Fruit fly (Drosophila melanogaster): ENCODE measurements around the gene Nup154.
A peak's percentile ranks its signal among the peaks of the same experiment; 100 is the strongest.

DNA sequence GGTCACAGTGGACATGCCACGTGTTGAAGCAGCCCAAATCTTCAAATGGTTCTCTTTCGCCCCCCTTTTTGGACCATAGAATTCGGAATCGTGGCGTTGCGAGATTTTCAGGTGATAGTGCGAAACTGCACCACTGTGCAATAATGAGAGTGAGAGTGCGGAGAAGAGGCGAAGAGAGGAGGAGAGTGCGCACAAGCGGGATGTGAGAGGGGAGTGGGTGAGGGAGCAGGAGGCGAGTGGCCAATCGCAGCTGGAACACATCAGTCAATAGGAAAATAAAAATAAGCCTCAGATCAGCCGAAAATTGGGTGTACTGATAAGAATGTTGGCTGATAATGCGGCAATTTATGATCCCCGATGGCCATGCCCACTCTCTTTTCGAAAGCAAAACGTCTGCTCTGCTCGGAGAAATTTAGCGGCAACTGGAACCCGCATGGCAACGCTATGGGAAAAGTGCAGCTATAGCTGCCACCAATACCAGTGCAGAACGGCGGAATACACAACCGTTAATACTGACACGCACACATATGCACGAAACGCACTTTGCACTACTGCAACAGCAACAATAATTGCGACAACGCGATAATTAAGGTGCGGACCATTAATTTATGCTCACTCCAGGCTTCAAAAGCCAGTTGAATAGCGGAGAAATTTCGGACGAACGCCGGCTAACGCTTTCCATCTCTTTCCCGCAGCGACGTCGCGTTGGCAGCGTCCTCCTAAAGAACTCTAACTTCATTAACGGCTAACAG is 37.2 kb upstream of the Nup154 start:
- TF ChIP-seq tx (GFP tag; optimal IDR thresholded peaks at IDR 0.05) (peak; percentile 4), CG42726 (GFP tag; IDR thresholded peaks at IDR 0.05; ENCODE audit: partially characterized antibody) (0 out of 2 replicates have a peak, but pooled peaks have one; percentile 40), CkIIα-i1 (GFP tag; IDR thresholded peaks at IDR 0.05) (no peak), wdn (GFP tag; IDR thresholded peaks at IDR 0.05) (no peak), CG13123 (GFP tag; optimal IDR thresholded peaks at IDR 0.05) (no peak), sob (GFP tag; IDR thresholded peaks at IDR 0.05) (no peak), CG8281 (tag; optimal IDR thresholded peaks at IDR 0.05) (no peak), sr (GFP tag; IDR thresholded peaks at IDR 0.05) (no peak), Sry-β (GFP tag; optimal IDR thresholded peaks at IDR 0.05) (peak; percentile 25), Xbp1 (GFP tag; optimal IDR thresholded peaks at IDR 0.05) (peak; percentile 34), Hr3 (GFP tag; optimal IDR thresholded peaks at IDR 0.05) (no peak), shn (GFP tag; optimal IDR thresholded peaks at IDR 0.05) (no peak)
